Worm (Caenorhabditis elegans): ENCODE data around the gene imp-3.

DNA sequence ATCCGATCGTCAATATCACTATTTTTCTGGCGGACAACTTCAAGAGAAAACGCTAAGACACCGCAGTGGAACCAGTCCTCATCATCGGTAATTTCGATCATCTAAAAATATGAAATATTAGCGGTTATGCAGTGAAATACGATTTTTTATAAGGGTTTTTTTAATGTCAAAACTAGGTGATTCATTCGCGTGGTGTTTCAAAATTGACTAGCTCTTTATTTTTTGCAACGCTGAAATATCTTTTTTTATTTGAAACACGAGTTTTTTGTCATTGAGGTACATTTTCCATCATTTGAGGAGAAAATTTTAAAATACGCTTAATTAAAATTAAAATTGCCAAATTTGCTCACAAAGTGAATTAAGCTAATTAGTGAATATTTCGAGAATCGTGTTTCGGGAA is 29.9 kb downstream of the imp-3 start, which contains the start of gene dsb-3:
- TF ChIP-seq elt-3 (tag; optimal IDR thresholded peaks at IDR 0.05) (no peak), nhr-67 (tag; optimal IDR thresholded peaks at IDR 0.05) (no peak), tbx-2 (tag; optimal IDR thresholded peaks at IDR 0.05) (no peak), unc-39 (tag; optimal IDR thresholded peaks at IDR 0.05) (no peak), aly-2 (tag; optimal IDR thresholded peaks at IDR 0.05) (no peak), nhr-237 (tag; optimal IDR thresholded peaks at IDR 0.05) (no peak), nhr-11 (tag; optimal IDR thresholded peaks at IDR 0.05) (no peak)

Data from whole organism, L3 larva.